Worm (Caenorhabditis elegans): Measurements from ENCODE around the gene R02F2.1.

DNA sequence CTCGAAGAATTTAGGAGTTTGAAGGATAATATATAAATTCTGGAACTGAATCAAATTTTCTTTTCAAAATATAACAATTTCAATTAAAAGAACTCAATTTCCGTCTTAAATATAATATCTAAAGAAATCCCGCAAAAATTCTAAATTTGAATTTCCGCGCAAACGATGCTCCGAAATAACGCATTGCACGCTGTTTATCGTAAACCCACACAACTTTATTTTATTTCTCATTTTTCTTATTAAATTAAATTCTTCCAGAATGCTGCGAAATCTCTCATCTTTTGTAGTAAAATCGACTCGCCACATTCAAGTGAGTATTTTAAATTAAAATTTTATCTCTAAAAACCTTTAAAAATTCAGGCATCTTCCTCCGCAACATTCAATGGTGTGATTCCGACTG is 2.7 kb upstream of the R02F2.1 start, which contains the start of gene R02F2.9:
- no peak for TF ChIP-seq med-1 (GFP tag; optimal IDR thresholded peaks at IDR 0.05; ENCODE audit: insufficient read depth)
- TF ChIP-seq ztf-23 (GFP tag; IDR thresholded peaks at IDR 0.05): no peak
- TF ChIP-seq ref-1 (GFP tag; conservative IDR thresholded peaks at IDR 0.05): no peak
- TF ChIP-seq T22C8.4 (GFP tag; IDR thresholded peaks at IDR 0.05): no peak
- no peak for TF ChIP-seq ztf-29 (GFP tag; IDR thresholded peaks at IDR 0.05)
- TF ChIP-seq klf-2 (GFP tag; conservative IDR thresholded peaks at IDR 0.05): no peak
- 0 out of 2 replicates have a peak, but pooled peaks have one; percentile 36 for TF ChIP-seq flt-1 (GFP tag; IDR thresholded peaks at IDR 0.05)
